Worm (Caenorhabditis elegans): ENCODE results near the gene F26F12.5.
A peak's percentile ranks its signal among the peaks of the same experiment; 100 is the strongest.

The F26F12.5 gene

ce11 chrV:5845669-5846189, 19.3 kb downstream of the F26F12.5 start, which contains the start of gene F26F12.3 (continued):
- TF ChIP-seq F10B5.3 (tag; optimal IDR thresholded peaks at IDR 0.05) (no peak), nhr-25 (tag; optimal IDR thresholded peaks at IDR 0.05; ENCODE audit: borderline replicate concordance, insufficient read depth) (no peak), ceh-82 (tag; optimal IDR thresholded peaks at IDR 0.05) (no peak), ces-1 (GFP tag; optimal IDR thresholded peaks at IDR 0.05) (no peak), snpc-1.2 (GFP tag; IDR thresholded peaks at IDR 0.05) (no peak), unc-130 (GFP tag; optimal IDR thresholded peaks at IDR 0.05) (no peak), ztf-11 (tag; optimal IDR thresholded peaks at IDR 0.05) (no peak), nhr-10 (tag; optimal IDR thresholded peaks at IDR 0.05) (peak; percentile 38), unc-39 (tag; optimal IDR thresholded peaks at IDR 0.05) (no peak), lim-7 (GFP tag; IDR thresholded peaks at IDR 0.05) (no peak), snpc-4 (tag; optimal IDR thresholded peaks at IDR 0.05) (no peak), nhr-41 (GFP tag; IDR thresholded peaks at IDR 0.05) (no peak), gei-8 (GFP tag; optimal IDR thresholded peaks at IDR 0.05) (no peak), R02D3.7 (tag; optimal IDR thresholded peaks at IDR 0.05) (no peak), ZK546.5 (tag; optimal IDR thresholded peaks at IDR 0.05) (no peak), saeg-2 (GFP tag; IDR thresholded peaks at IDR 0.05) (peak; percentile 58; the same call in 1 of the 2 replicates), lin-38 (GFP tag; IDR thresholded peaks at IDR 0.05) (peak; percentile 45), hlh-30 (tag; optimal IDR thresholded peaks at IDR 0.05; ENCODE audit: insufficient read depth) (peak; percentile 96), skn-1 (tag; optimal IDR thresholded peaks at IDR 0.05) (no peak), tag-97 (GFP tag; IDR thresholded peaks at IDR 0.05) (no peak), zfp-3 (GFP tag; conservative IDR thresholded peaks at IDR 0.05) (0 out of 2 replicates have a peak, but pooled peaks have one; percentile 20), lir-3 (tag; optimal IDR thresholded peaks at IDR 0.05) (no peak), ceh-62 (tag; optimal IDR thresholded peaks at IDR 0.05) (no peak)

DNA sequence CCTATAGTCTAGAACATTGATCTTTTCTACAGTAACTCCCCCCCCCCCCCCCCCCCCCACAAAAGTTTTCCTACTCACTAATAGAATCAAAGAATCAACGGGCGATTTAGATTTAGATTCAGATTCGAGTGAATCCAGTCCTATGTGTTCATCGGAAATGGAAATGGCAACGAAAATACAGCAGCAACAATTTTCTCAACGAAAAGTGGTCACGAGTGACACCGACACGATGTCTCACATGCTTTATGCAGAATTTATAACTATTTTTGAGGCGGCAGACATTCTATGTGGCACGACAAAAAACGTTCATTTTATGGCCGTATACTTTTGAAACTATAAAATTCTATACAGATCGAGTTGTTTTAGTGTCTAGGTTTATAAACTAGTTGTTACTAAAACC, 19.8 kb downstream of the F26F12.5 start:
- TF ChIP-seq mxl-3 (GFP tag; optimal IDR thresholded peaks at IDR 0.05) (no peak), hlh-30 (tag; optimal IDR thresholded peaks at IDR 0.05; ENCODE audit: insufficient read depth) (peak; percentile 85)

- TF ChIP-seq mes-2 (tag; optimal IDR thresholded peaks at IDR 0.05; ENCODE audit: poor library complexity, severe bottlenecking): no peak
- peak; percentile 14 for TF ChIP-seq lin-13 (GFP tag; optimal IDR thresholded peaks at IDR 0.05)
- no peak for TF ChIP-seq lin-39 (tag; optimal IDR thresholded peaks at IDR 0.05)
- no peak for TF ChIP-seq fkh-10 (GFP tag; optimal IDR thresholded peaks at IDR 0.05)
- TF ChIP-seq ZK546.5 (tag; optimal IDR thresholded peaks at IDR 0.05): no peak
- TF ChIP-seq mxl-2 (GFP tag; conservative IDR thresholded peaks at IDR 0.05): peak; percentile 64; the same call in 1 of the 2 replicates
- TF ChIP-seq dmd-6 (GFP tag; IDR thresholded peaks at IDR 0.05): peak; percentile 80
- peak; percentile 57 to 90 for TF ChIP-seq mdl-1 (tag; optimal IDR thresholded peaks at IDR 0.05)
- TF ChIP-seq pha-4 (GFP tag; IDR thresholded peaks at IDR 0.05): peak; percentile 53; the same call in 1 of the 2 replicates
- no peak for TF ChIP-seq pha-4 (tag; optimal IDR thresholded peaks at IDR 0.05)
- TF ChIP-seq nhr-237 (tag; optimal IDR thresholded peaks at IDR 0.05): no peak
- TF ChIP-seq F26F4.8 (GFP tag; conservative IDR thresholded peaks at IDR 0.05): no peak
- TF ChIP-seq Y5F2A.4 (GFP tag; optimal IDR thresholded peaks at IDR 0.05): no peak
- no peak for TF ChIP-seq madf-5 (GFP tag; IDR thresholded peaks at IDR 0.05)
- no peak for TF ChIP-seq dmd-8 (GFP tag; IDR thresholded peaks at IDR 0.05)
- TF ChIP-seq F37D6.2 (tag; optimal IDR thresholded peaks at IDR 0.05): no peak
- peak; percentile 79; the same call in 1 of the 2 replicates for TF ChIP-seq ceh-20 (GFP tag; IDR thresholded peaks at IDR 0.05)
- TF ChIP-seq lin-38 (GFP tag; IDR thresholded peaks at IDR 0.05): no peak; the same call in none of the 2 replicates
- no peak for TF ChIP-seq snpc-1.2 (GFP tag; IDR thresholded peaks at IDR 0.05)
- peak in 1 of 2 experiments; percentile 63 for TF ChIP-seq lsy-2 (tag; optimal IDR thresholded peaks at IDR 0.05)
- TF ChIP-seq php-3 (GFP tag; IDR thresholded peaks at IDR 0.05): peak; percentile 18; the same call in 1 of the 2 replicates
- TF ChIP-seq ceh-44 (GFP tag; IDR thresholded peaks at IDR 0.05): no peak
- TF ChIP-seq daf-16 (GFP tag; optimal IDR thresholded peaks at IDR 0.05): peak in 1 of 2 experiments; percentile 75
- peak; percentile 60 for TF ChIP-seq daf-16 (tag; optimal IDR thresholded peaks at IDR 0.05)
- no peak for TF ChIP-seq rbr-2 (tag; optimal IDR thresholded peaks at IDR 0.05)
- peak; percentile 8; the same call in 1 of the 2 replicates for TF ChIP-seq zfp-3 (GFP tag; conservative IDR thresholded peaks at IDR 0.05)
- TF ChIP-seq nhr-48 (tag; optimal IDR thresholded peaks at IDR 0.05): peak; percentile 88
- peak; percentile 70 for TF ChIP-seq spr-1 (tag; optimal IDR thresholded peaks at IDR 0.05)
Measured at ce11 chrV:5844349-5844760, 20.6 kb downstream of the F26F12.5 start.
